Worm (Caenorhabditis elegans): Measurements from ENCODE around the gene oac-21.

DNA sequence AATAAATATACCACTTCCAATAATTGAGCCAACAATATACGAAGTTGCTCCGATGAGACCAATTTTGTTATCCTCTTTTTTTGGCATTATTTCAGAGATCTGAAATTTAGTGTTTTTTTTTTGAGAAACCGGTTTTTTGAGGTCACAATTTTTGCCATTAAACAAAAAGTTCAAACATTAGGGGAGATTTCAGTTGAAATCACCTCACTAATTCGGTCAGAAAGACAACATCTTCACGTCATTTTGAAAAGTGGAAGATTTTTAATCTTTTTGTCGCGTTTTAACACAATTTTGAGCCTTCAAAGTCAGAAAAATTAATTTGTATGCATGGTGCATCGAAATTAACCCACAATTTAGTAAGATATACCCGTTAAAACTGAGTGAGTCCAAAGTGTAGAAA is 24.1 kb upstream of the oac-21 start, which contains the start of gene aat-8:
- TF ChIP-seq attf-3 (GFP tag; conservative IDR thresholded peaks at IDR 0.05) (no peak), ama-1 (optimal IDR thresholded peaks at IDR 0.05) (no peak), ama-1 (GFP tag; optimal IDR thresholded peaks at IDR 0.05) (no peak), ztf-3 (GFP tag; optimal IDR thresholded peaks at IDR 0.05) (no peak), nhr-90 (tag; optimal IDR thresholded peaks at IDR 0.05) (no peak), unc-130 (GFP tag; optimal IDR thresholded peaks at IDR 0.05) (no peak), sdz-38 (tag; optimal IDR thresholded peaks at IDR 0.05) (no peak), unc-62 (GFP tag; optimal IDR thresholded peaks at IDR 0.05) (no peak), ztf-6 (GFP tag; IDR thresholded peaks at IDR 0.05) (no peak), snpc-4 (GFP tag; optimal IDR thresholded peaks at IDR 0.05) (no peak), snpc-4 (tag; optimal IDR thresholded peaks at IDR 0.05) (no peak), aptf-2 (GFP tag; conservative IDR thresholded peaks at IDR 0.05) (no peak), dox-1 (GFP tag; IDR thresholded peaks at IDR 0.05) (no peak), him-1 (tag; optimal IDR thresholded peaks at IDR 0.05) (no peak), lin-40 (tag; optimal IDR thresholded peaks at IDR 0.05) (no peak), Y79H2A.3 (GFP tag; conservative IDR thresholded peaks at IDR 0.05) (no peak)
